Fruit fly (Drosophila melanogaster): ENCODE measurements around the gene CG6800.

DNA sequence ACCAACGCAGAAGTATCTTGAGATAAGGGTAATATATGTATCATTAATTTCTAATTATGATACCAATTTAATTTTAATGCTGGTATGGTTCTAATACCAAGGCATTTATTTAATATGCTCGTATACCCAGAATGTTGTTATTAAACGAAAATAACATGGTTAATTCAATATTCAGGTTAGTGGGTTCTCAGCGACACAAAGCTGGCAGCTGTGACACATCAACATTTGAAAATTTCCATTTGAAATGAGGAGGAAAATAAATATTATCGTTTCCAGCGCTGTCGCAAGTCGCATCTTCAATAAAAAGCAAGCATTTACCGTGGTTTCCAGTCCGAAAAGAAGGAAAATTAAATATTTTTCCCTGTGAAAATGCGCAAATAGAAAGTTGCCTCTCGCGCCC, 45.0 kb upstream of the CG6800 start:
- TF ChIP-seq acj6 (GFP tag; optimal IDR thresholded peaks at IDR 0.05), result no peak
- no peak for TF ChIP-seq Hr4 (GFP tag; optimal IDR thresholded peaks at IDR 0.05)
- no peak for TF ChIP-seq CG32006 (GFP tag; optimal IDR thresholded peaks at IDR 0.05)
- no peak for TF ChIP-seq CG31627 (GFP tag; optimal IDR thresholded peaks at IDR 0.05)
- no peak for TF ChIP-seq CG8119 (GFP tag; IDR thresholded peaks at IDR 0.05)
- TF ChIP-seq fd85E (GFP tag; optimal IDR thresholded peaks at IDR 0.05), result no peak
- TF ChIP-seq Lpt (GFP tag; optimal IDR thresholded peaks at IDR 0.05), result no peak
- TF ChIP-seq cyc (GFP tag; optimal IDR thresholded peaks at IDR 0.05), result no peak
